Worm (Caenorhabditis elegans) whole organism, L4 larva: ENCODE data around the gene C07D10.6.

Experiments used
- R02D3.7 ChIP-seq: fragments of 150-350 bp; sonication (generic microtip); optimal IDR thresholded peaks from 3 replicates; lab custom pipeline; 2014; ENCODE audit warnings: missing biosample characterization, missing genetic modification characterization
- ZK546.5 ChIP-seq, 2 experiments: sonication (generic microtip); optimal IDR thresholded peaks; 2 replicates each; lab custom pipeline; 2017; ENCODE audit warnings: missing biosample characterization in 2 of 2, missing genetic modification characterization in 2 of 2
- aly-2 ChIP-seq: sonication (generic microtip); optimal IDR thresholded peaks from 2 replicates; lab custom pipeline; 2018; ENCODE audit warnings: missing biosample characterization, missing genetic modification characterization
- daf-12 ChIP-seq: fragments of 150-350 bp; optimal IDR thresholded peaks from 2 replicates; lab custom pipeline; 2014; ENCODE audit warnings: missing biosample characterization, missing genetic modification reagents, missing genetic modification characterization
- egl-27 ChIP-seq: sonication (generic microtip); optimal IDR thresholded peaks from 3 replicates; lab custom pipeline; 2017; ENCODE audit warnings: missing biosample characterization, missing genetic modification reagents, missing genetic modification characterization
- fkh-10 ChIP-seq: fragments of 150-350 bp; optimal IDR thresholded peaks from 2 replicates; lab custom pipeline; 2014; ENCODE audit warnings: missing biosample characterization, missing genetic modification reagents, missing genetic modification characterization
- fos-1 ChIP-seq: fragments of 150-350 bp; optimal IDR thresholded peaks from 2 replicates; lab custom pipeline; 2014; ENCODE audit warnings: missing biosample characterization, missing genetic modification characterization
- hif-1 ChIP-seq, 2 experiments: sonication (generic microtip); optimal IDR thresholded peaks; 2 replicates each; lab custom pipeline; 2016 to 2017; ENCODE audit warnings: missing compliant biosample characterization in 2 of 2, missing genetic modification characterization in 2 of 2, missing genetic modification reagents in 2 of 2, missing genotype in 2 of 2, mild to moderate bottlenecking in 1 of 2
- nhr-28 ChIP-seq: fragments of 150-350 bp; optimal IDR thresholded peaks from 2 replicates; lab custom pipeline; 2014; ENCODE audit warnings: missing biosample characterization, missing genetic modification characterization
- pha-4 ChIP-seq, 2 experiments: fragments of 150-350 bp in 1 of 2; fragments of 200-800 bp in 1 of 2; sonication (Bioruptor generic) in 1 of 2; IDR thresholded peaks in 1 of 2; optimal IDR thresholded peaks in 1 of 2; 2 replicates each; pipeline versions ENCODE4 v1.3.6 to Lab custom; 2014 to 2022; ENCODE audit warnings: missing genetic modification characterization in 2 of 2, missing genetic modification reagents in 2 of 2, missing biosample characterization in 1 of 2, missing compliant biosample characterization in 1 of 2

DNA sequence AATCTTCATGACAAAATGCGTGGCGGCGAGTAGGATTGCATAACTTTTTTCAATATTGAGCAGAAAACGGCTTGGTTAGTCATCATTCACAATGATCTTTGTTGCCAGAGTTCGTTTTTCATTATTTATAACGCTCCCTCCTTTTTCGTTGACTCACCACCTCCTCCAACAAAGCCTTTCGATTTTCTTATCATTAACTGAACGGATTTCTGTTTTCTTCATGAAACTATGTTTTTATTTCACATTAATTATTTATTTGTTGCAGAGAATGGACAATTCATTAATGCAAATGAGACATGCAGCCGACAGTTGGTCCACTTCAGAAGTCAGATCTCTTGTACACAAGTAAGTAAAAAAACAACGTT lies 15.6 kb downstream of the C07D10.6 start, which contains the start of gene bath-44:
- TF ChIP-seq aly-2 (no peak), egl-27 (tag; lab: Kevin White, UChicago) (no peak), ZK546.5 (tag; optimal IDR thresholded peaks at IDR 0.05; lab: Kevin White, UChicago) (no peak), daf-12 (tag; lab: Kevin White, UChicago) (no peak), pha-4 (GFP tag; IDR thresholded peaks at IDR 0.05; lab: Robert Waterston, UW) (no peak), pha-4 (tag; optimal IDR thresholded peaks at IDR 0.05; lab: Kevin White, UChicago) (no peak), R02D3.7 (tag; lab: Kevin White, UChicago) (no peak), fkh-10 (GFP tag; lab: Kevin White, UChicago) (no peak), nhr-28 (tag; lab: Kevin White, UChicago) (no peak), hif-1 (tag; optimal IDR thresholded peaks at IDR 0.05; lab: Kevin White, UChicago) (no peak), fos-1 (no peak)
